Fruit fly (Drosophila melanogaster) S2 (cell line): ENCODE data around the gene Alp13.
A peak's percentile ranks its signal among the peaks of the same experiment; 100 is the strongest.

ENCODE experiments used
- CG8478 ChIP-seq: fragments of >200 bp; optimal IDR thresholded peaks from 2 replicates; lab custom pipeline; 2018
- CTCF ChIP-seq, 2 experiments: fragments of >200 bp; optimal IDR thresholded peaks; 2 replicates each; lab custom pipeline; 2018

The Alp13 gene

dm6 chr3R:10075323-10075788, at the start of gene Alp13:
Gene Alp13, minus strand, starts transcription at chr3R:10075373.
- no peak for TF ChIP-seq CG8478
- no peak for TF ChIP-seq CTCF (optimal IDR thresholded peaks at IDR 0.05; lab: Kevin White, UChicago)

dm6 chr3R:10124764-10125163, 49.6 kb upstream of the Alp13 start:
- peak; percentile 75 to 80 for TF ChIP-seq CTCF (optimal IDR thresholded peaks at IDR 0.05; lab: Kevin White, UChicago)
- TF ChIP-seq CG8478 = no peak

dm6 chr3R:10121266-10121904, 46.2 kb upstream of the Alp13 start, which contains the start of the genes gammaSnap2 and ATPsynepsilonL:
Gene gammaSnap2, minus strand, starts transcription at chr3R:10121400.
Gene ATPsynepsilonL, plus strand, starts transcription at chr3R:10121773.
- TF ChIP-seq CTCF (optimal IDR thresholded peaks at IDR 0.05; lab: Kevin White, UChicago) (no peak), CG8478 (no peak)

dm6 chr3R:10119592-10119991, 44.4 kb upstream of the Alp13 start:
- no peak for TF ChIP-seq CTCF (optimal IDR thresholded peaks at IDR 0.05; lab: Kevin White, UChicago)
- no peak for TF ChIP-seq CG8478

dm6 chr3R:10115797-10116196, 40.6 kb upstream of the Alp13 start:
- TF ChIP-seq CG8478 (no peak), CTCF (optimal IDR thresholded peaks at IDR 0.05; lab: Kevin White, UChicago) (no peak)

- TF ChIP-seq CTCF (optimal IDR thresholded peaks at IDR 0.05; lab: Kevin White, UChicago) (no peak), CG8478 (no peak)
Measured at dm6 chr3R:10114915-10115534, 39.9 kb upstream of the Alp13 start.

- TF ChIP-seq CTCF (optimal IDR thresholded peaks at IDR 0.05; lab: Kevin White, UChicago) (no peak), CG8478 (no peak)
Measured at dm6 chr3R:10113746-10114145, 38.6 kb upstream of the Alp13 start.

dm6 chr3R:10112195-10112594, 37.0 kb upstream of the Alp13 start, which contains the start of gene CAH7:
Gene CAH7, plus strand, starts transcription at chr3R:10112237.
- no peak for TF ChIP-seq CG8478
- no peak for TF ChIP-seq CTCF (optimal IDR thresholded peaks at IDR 0.05; lab: Kevin White, UChicago)

dm6 chr3R:10111815-10112185, 36.6 kb upstream of the Alp13 start:
- TF ChIP-seq CTCF (optimal IDR thresholded peaks at IDR 0.05; lab: Kevin White, UChicago) (no peak), CG8478 (no peak)

dm6 chr3R:10111150-10111814, 36.1 kb upstream of the Alp13 start:
- TF ChIP-seq CTCF (optimal IDR thresholded peaks at IDR 0.05; lab: Kevin White, UChicago) (no peak), CG8478 (no peak)

- TF ChIP-seq CG8478 (no peak), CTCF (optimal IDR thresholded peaks at IDR 0.05; lab: Kevin White, UChicago) (peak; percentile 40 to 41)
Measured at dm6 chr3R:10109938-10110337, 34.8 kb upstream of the Alp13 start, which contains the start of gene Fmr1. Gene Fmr1, minus strand, starts transcription at chr3R:10110121.

- TF ChIP-seq CTCF (optimal IDR thresholded peaks at IDR 0.05; lab: Kevin White, UChicago) (no peak), CG8478 (no peak)
Measured at dm6 chr3R:10109212-10109880, 34.2 kb upstream of the Alp13 start.

dm6 chr3R:10108289-10108928, 33.2 kb upstream of the Alp13 start:
- no peak for TF ChIP-seq CG8478
- no peak for TF ChIP-seq CTCF (optimal IDR thresholded peaks at IDR 0.05; lab: Kevin White, UChicago)

- no peak for TF ChIP-seq CG8478
- TF ChIP-seq CTCF (optimal IDR thresholded peaks at IDR 0.05; lab: Kevin White, UChicago) = no peak
Measured at dm6 chr3R:10106796-10107195, 31.6 kb upstream of the Alp13 start.
